Fruit fly (Drosophila melanogaster): ENCODE results near the gene brun.
A peak's percentile ranks its signal among the peaks of the same experiment; 100 is the strongest.

DNA sequence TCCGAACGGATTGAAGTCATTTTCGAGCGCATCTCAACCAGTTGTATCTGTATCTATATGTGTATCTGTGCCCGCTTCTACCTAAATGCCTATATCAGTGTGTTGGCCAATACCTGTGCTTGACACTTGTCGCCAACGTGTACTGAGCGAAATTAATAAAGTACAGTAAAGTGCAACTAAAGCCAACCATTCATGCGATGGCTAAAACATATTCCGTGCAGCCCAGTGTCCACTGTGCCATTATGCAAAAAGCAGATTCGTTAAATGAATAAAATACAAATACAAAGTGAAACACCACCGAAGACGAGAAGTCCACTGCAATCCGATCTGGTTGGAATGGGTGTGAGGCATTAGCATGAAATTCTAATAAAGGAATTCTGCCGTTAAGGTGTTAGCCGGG is 39.1 kb upstream of the brun start:
- TF ChIP-seq CG17806 (tag; optimal IDR thresholded peaks at IDR 0.05) (no peak), Pif1B (GFP tag; optimal IDR thresholded peaks at IDR 0.05) (peak; percentile 35), gl (tag; optimal IDR thresholded peaks at IDR 0.05) (no peak), Pif1A (GFP tag; optimal IDR thresholded peaks at IDR 0.05) (peak; percentile 48)
